Worm (Caenorhabditis elegans) whole organism, L1 larva: Measurements from ENCODE around the gene hgrs-1.

ENCODE experiments used
- C34B4.2 ChIP-seq: sonication (generic microtip); optimal IDR thresholded peaks from 2 replicates; lab custom pipeline; 2017; ENCODE audit warnings: mild to moderate bottlenecking, missing genetic modification characterization, missing compliant biosample characterization
- Y116A8C.19 ChIP-seq: sonication (generic microtip); optimal IDR thresholded peaks from 2 replicates; lab custom pipeline; 2016; ENCODE audit warnings: missing compliant biosample characterization, missing genetic modification characterization, borderline replicate concordance
- aha-1 ChIP-seq: fragments of 150-350 bp; optimal IDR thresholded peaks from 2 replicates; lab custom pipeline; 2014; ENCODE audit warnings: missing biosample characterization, missing genetic modification characterization
- blmp-1 ChIP-seq: fragments of 150-350 bp; optimal IDR thresholded peaks from 2 replicates; lab custom pipeline; 2014; ENCODE audit warnings: missing biosample characterization, missing genetic modification characterization
- ceh-63 ChIP-seq: fragments of 200-800 bp; sonication (Bioruptor generic); optimal IDR thresholded peaks from 2 replicates; lab custom pipeline; 2018; ENCODE audit warnings: mild to moderate bottlenecking, missing genetic modification characterization, missing compliant biosample characterization
- ceh-8 ChIP-seq: fragments of 200-800 bp; sonication (Bioruptor generic); optimal IDR thresholded peaks from 2 replicates; lab custom pipeline; 2018; ENCODE audit warnings: mild to moderate bottlenecking, missing genetic modification characterization, moderate library complexity, missing compliant biosample characterization
- ceh-82 ChIP-seq, 3 experiments: fragments of 150-350 bp in 1 of 3; sonication (generic microtip) in 2 of 3; optimal IDR thresholded peaks; 2 replicates each; lab custom pipeline; 2014 to 2017; ENCODE audit warnings: missing biosample characterization in 3 of 3, missing genetic modification characterization in 3 of 3
- ceh-88 ChIP-seq: fragments of 200-800 bp; sonication (Bioruptor generic); IDR thresholded peaks from 2 replicates; pipeline ENCODE4 v1.3.6; 2022; ENCODE audit warnings: missing genetic modification characterization, missing compliant biosample characterization
- ceh-90 ChIP-seq: sonication (generic microtip); optimal IDR thresholded peaks from 2 replicates; lab custom pipeline; 2016; ENCODE audit warnings: missing genetic modification characterization, missing compliant biosample characterization
- ces-1 ChIP-seq: fragments of 150-350 bp; optimal IDR thresholded peaks from 2 replicates; lab custom pipeline; 2014; ENCODE audit warnings: missing biosample characterization, missing genetic modification reagents, missing genetic modification characterization
- dpl-1 ChIP-seq, 3 experiments: fragments of 150-350 bp in 2 of 3; sonication (generic microtip) in 1 of 3; optimal IDR thresholded peaks; 2 replicates each; lab custom pipeline; 2014 to 2017; ENCODE audit warnings: missing biosample characterization in 3 of 3, missing genetic modification characterization in 3 of 3, missing genetic modification reagents in 3 of 3
- dsc-1 ChIP-seq: sonication (generic microtip); optimal IDR thresholded peaks from 2 replicates; lab custom pipeline; 2016; ENCODE audit warnings: mild to moderate bottlenecking, missing genetic modification characterization, missing compliant biosample characterization
- efl-1 ChIP-seq, 4 experiments: fragments of 150-350 bp; optimal IDR thresholded peaks in 3 of 4; peaks in 1 of 4; 1 replicate in 1 of 4; 2 replicates in 3 of 4; lab custom pipeline; 2014; ENCODE audit warnings: missing biosample characterization in 2 of 4, missing genetic modification characterization in 2 of 4, missing genetic modification reagents in 2 of 4
- efl-3 ChIP-seq: fragments of 200-800 bp; sonication (Bioruptor generic); optimal IDR thresholded peaks from 2 replicates; lab custom pipeline; 2018; ENCODE audit warnings: mild to moderate bottlenecking, missing genetic modification characterization, missing compliant biosample characterization
- egl-27 ChIP-seq, 2 experiments: fragments of 150-350 bp in 1 of 2; sonication (generic microtip); optimal IDR thresholded peaks; 3 replicates each; lab custom pipeline; 2017 to 2018; ENCODE audit warnings: missing biosample characterization in 2 of 2, missing genetic modification characterization in 2 of 2, missing genetic modification reagents in 2 of 2
- fkh-10 ChIP-seq: sonication (generic microtip); optimal IDR thresholded peaks from 2 replicates; lab custom pipeline; 2017; ENCODE audit warnings: missing biosample characterization, missing genetic modification reagents, missing genetic modification characterization
- fkh-4 ChIP-seq: sonication (generic microtip); optimal IDR thresholded peaks from 2 replicates; lab custom pipeline; 2016; ENCODE audit warnings: missing compliant biosample characterization, missing genetic modification characterization, borderline replicate concordance
- fos-1 ChIP-seq: fragments of 150-350 bp; optimal IDR thresholded peaks from 2 replicates; lab custom pipeline; 2014; ENCODE audit warnings: missing biosample characterization, missing genetic modification characterization
- grh-1 ChIP-seq: fragments of 200-800 bp; sonication (Bioruptor generic); IDR thresholded peaks from 2 replicates; pipeline ENCODE4 v1.3.6; 2022; ENCODE audit warnings: missing genetic modification reagents, missing genetic modification characterization, missing compliant biosample characterization
- hlh-17 ChIP-seq: fragments of 200-800 bp; sonication (Bioruptor generic); optimal IDR thresholded peaks from 2 replicates; lab custom pipeline; 2018; ENCODE audit warnings: missing genetic modification characterization, mild to moderate bottlenecking, missing compliant biosample characterization, moderate library complexity, borderline replicate concordance
- hlh-4 ChIP-seq: sonication (generic microtip); optimal IDR thresholded peaks from 2 replicates; lab custom pipeline; 2016; ENCODE audit warnings: mild to moderate bottlenecking, missing genetic modification characterization, missing compliant biosample characterization
- irx-1 ChIP-seq: sonication (generic microtip); optimal IDR thresholded peaks from 2 replicates; lab custom pipeline; 2016; ENCODE audit warnings: missing genetic modification characterization, missing compliant biosample characterization
- isw-1 ChIP-seq: fragments of 200-800 bp; sonication (Bioruptor generic); IDR thresholded peaks from 2 replicates; pipeline ENCODE4 v1.3.6; 2022; ENCODE audit warnings: missing genetic modification characterization, missing compliant biosample characterization
- jun-1 ChIP-seq: fragments of 150-350 bp; optimal IDR thresholded peaks from 2 replicates; lab custom pipeline; 2014; ENCODE audit warnings: missing biosample characterization, missing genetic modification reagents, missing genetic modification characterization
- lin-14 ChIP-seq: fragments of 200-800 bp; sonication (Bioruptor generic); optimal IDR thresholded peaks from 2 replicates; lab custom pipeline; 2018; ENCODE audit warnings: mild to moderate bottlenecking, missing genetic modification characterization, moderate library complexity, missing compliant biosample characterization
- lin-15B ChIP-seq: fragments of 150-350 bp; sonication (generic microtip); optimal IDR thresholded peaks from 3 replicates; lab custom pipeline; 2014; ENCODE audit warnings: missing biosample characterization, missing genetic modification characterization
- lin-39 ChIP-seq: fragments of 150-350 bp; optimal IDR thresholded peaks from 2 replicates; lab custom pipeline; 2014; ENCODE audit warnings: missing biosample characterization, missing genetic modification reagents, missing genetic modification characterization
- lir-3 ChIP-seq: sonication (generic microtip); optimal IDR thresholded peaks from 2 replicates; lab custom pipeline; 2016; ENCODE audit warnings: mild to moderate bottlenecking, missing genetic modification characterization, moderate library complexity, missing compliant biosample characterization; ENCODE audit not compliant: poor library complexity
- mab-9 ChIP-seq: fragments of 200-800 bp; sonication (Bioruptor generic); IDR thresholded peaks from 2 replicates; pipeline ENCODE4 v1.3.6; 2022; ENCODE audit warnings: missing genetic modification reagents, missing genetic modification characterization, missing compliant biosample characterization
- mdl-1 ChIP-seq, 2 experiments: fragments of 150-350 bp; optimal IDR thresholded peaks; 2 replicates each; lab custom pipeline; 2014 to 2017; ENCODE audit warnings: missing biosample characterization in 2 of 2, missing genetic modification characterization in 2 of 2, inconsistent platforms in 1 of 2
- mef-2 ChIP-seq: fragments of 150-350 bp; optimal IDR thresholded peaks from 2 replicates; lab custom pipeline; 2014; ENCODE audit warnings: missing biosample characterization, missing genetic modification characterization
- mep-1 ChIP-seq: fragments of 150-350 bp; optimal IDR thresholded peaks from 2 replicates; lab custom pipeline; 2014; ENCODE audit warnings: missing biosample characterization, missing genetic modification characterization
- nhr-12 ChIP-seq: sonication (generic microtip); optimal IDR thresholded peaks from 2 replicates; lab custom pipeline; 2017; ENCODE audit warnings: missing biosample characterization, missing genetic modification characterization
- nhr-20 ChIP-seq: sonication (generic microtip); optimal IDR thresholded peaks from 2 replicates; lab custom pipeline; 2016; ENCODE audit warnings: mild to moderate bottlenecking, missing genetic modification characterization, missing compliant biosample characterization
- nhr-47 ChIP-seq: sonication (generic microtip); optimal IDR thresholded peaks from 2 replicates; lab custom pipeline; 2016; ENCODE audit warnings: mild to moderate bottlenecking, missing genetic modification characterization, moderate library complexity, missing compliant biosample characterization
- nhr-84 ChIP-seq: sonication (generic microtip); optimal IDR thresholded peaks from 2 replicates; lab custom pipeline; 2017; ENCODE audit warnings: missing biosample characterization, missing genetic modification characterization
- nhr-85 ChIP-seq: sonication (generic microtip); peaks from one replicate; lab custom pipeline; 2016; ENCODE audit warnings: missing genetic modification characterization, inconsistent platforms, missing compliant biosample characterization
- pqm-1 ChIP-seq: sonication (generic microtip); optimal IDR thresholded peaks from 3 replicates; lab custom pipeline; 2017; ENCODE audit warnings: missing biosample characterization, missing genetic modification characterization
- skn-1 ChIP-seq: fragments of 150-350 bp; optimal IDR thresholded peaks from 2 replicates; lab custom pipeline; 2014; ENCODE audit warnings: missing biosample characterization, missing genetic modification characterization
- snpc-4 ChIP-seq: fragments of 150-350 bp; optimal IDR thresholded peaks from 2 replicates; lab custom pipeline; 2014; ENCODE audit warnings: missing biosample characterization, missing genetic modification characterization
- sptf-1 ChIP-seq: fragments of 150-350 bp; optimal IDR thresholded peaks from 2 replicates; lab custom pipeline; 2014; ENCODE audit warnings: missing biosample characterization, missing genetic modification characterization
- sup-37 ChIP-seq: fragments of 200-800 bp; sonication (Bioruptor generic); optimal IDR thresholded peaks from 2 replicates; lab custom pipeline; 2018; ENCODE audit warnings: mild to moderate bottlenecking, missing genetic modification characterization, missing compliant biosample characterization
- swsn-7 ChIP-seq: sonication (generic microtip); optimal IDR thresholded peaks from 2 replicates; lab custom pipeline; 2016; ENCODE audit warnings: missing genetic modification characterization, missing compliant biosample characterization
- tlp-1 ChIP-seq: fragments of 150-350 bp; optimal IDR thresholded peaks from 2 replicates; lab custom pipeline; 2014; ENCODE audit warnings: missing biosample characterization, missing genetic modification characterization
- unc-130 ChIP-seq: fragments of 150-350 bp; optimal IDR thresholded peaks from 2 replicates; lab custom pipeline; 2017; ENCODE audit warnings: missing biosample characterization, missing genetic modification characterization, inconsistent platforms
- unc-30 ChIP-seq: sonication (generic microtip); optimal IDR thresholded peaks from 2 replicates; lab custom pipeline; 2017; ENCODE audit warnings: missing biosample characterization, missing genetic modification characterization
- unc-98 ChIP-seq: fragments of 200-800 bp; sonication (Bioruptor generic); IDR thresholded peaks from 2 replicates; pipeline ENCODE4 v1.3.6; 2022; ENCODE audit warnings: missing genetic modification characterization, missing compliant biosample characterization
- zag-1 ChIP-seq: fragments of 150-350 bp; optimal IDR thresholded peaks from 2 replicates; lab custom pipeline; 2014; ENCODE audit warnings: missing biosample characterization, missing genetic modification characterization
- zip-4 ChIP-seq: fragments of 200-800 bp; sonication (Bioruptor generic); optimal IDR thresholded peaks from 2 replicates; lab custom pipeline; 2018; ENCODE audit warnings: mild to moderate bottlenecking, missing genetic modification characterization, moderate library complexity, missing compliant biosample characterization
- ztf-11 ChIP-seq, 2 experiments: sonication (generic microtip); optimal IDR thresholded peaks; 2 replicates each; lab custom pipeline; 2016 to 2017; ENCODE audit warnings: missing genetic modification characterization in 2 of 2, missing biosample characterization in 1 of 2, missing compliant biosample characterization in 1 of 2

The hgrs-1 gene

ce11 chrIV:8232428-8232827 lies 26.6 kb upstream of the hgrs-1 start (continued):
- TF ChIP-seq hlh-4 (tag; lab: Kevin White, UChicago) (no peak), skn-1 (tag; lab: Kevin White, UChicago) (no peak), mef-2 (no peak), efl-1 (optimal IDR thresholded peaks at IDR 0.05; lab: Kevin White, UChicago) (peak in 1 of 2 experiments; percentile 16), efl-1 (GFP tag; optimal IDR thresholded peaks at IDR 0.05 in 1 of 2; lab: Kevin White, UChicago) (no peak), ces-1 (no peak), hlh-17 (GFP tag; lab: Kevin White, UChicago) (no peak), pqm-1 (no peak), mab-9 (GFP tag; lab: Robert Waterston, UW) (no peak), swsn-7 (tag; lab: Kevin White, UChicago) (peak; percentile 40), ceh-82 (tag; optimal IDR thresholded peaks at IDR 0.05; lab: Kevin White, UChicago) (peak in 1 of 3 experiments; percentile 11), nhr-47 (tag; lab: Kevin White, UChicago) (peak; percentile 34), ceh-8 (GFP tag; lab: Kevin White, UChicago) (no peak), dsc-1 (no peak), mdl-1 (tag; optimal IDR thresholded peaks at IDR 0.05; lab: Kevin White, UChicago) (peak in 1 of 2 experiments; percentile 39), C34B4.2 (tag; lab: Kevin White, UChicago) (no peak), fkh-4 (tag; lab: Kevin White, UChicago) (no peak), unc-130 (tag; lab: Kevin White, UChicago) (no peak), isw-1 (GFP tag; lab: Robert Waterston, UW) (no peak), egl-27 (tag; optimal IDR thresholded peaks at IDR 0.05; lab: Kevin White, UChicago) (no peak), ceh-63 (GFP tag; lab: Kevin White, UChicago) (no peak), lin-39 (tag; lab: Kevin White, UChicago) (no peak), efl-3 (GFP tag; lab: Kevin White, UChicago) (no peak), unc-98 (GFP tag; lab: Robert Waterston, UW) (no peak), jun-1 (no peak), tlp-1 (tag; lab: Kevin White, UChicago) (no peak), nhr-20 (tag; lab: Kevin White, UChicago) (peak; percentile 36), lin-14 (GFP tag; lab: Kevin White, UChicago) (peak; percentile 78), lir-3 (tag; lab: Kevin White, UChicago) (no peak), sptf-1 (tag; lab: Kevin White, UChicago) (no peak)

- TF ChIP-seq irx-1 (tag; lab: Kevin White, UChicago) (no peak), swsn-7 (tag; lab: Kevin White, UChicago) (peak; percentile 51), ceh-88 (no peak), Y116A8C.19 (tag; lab: Kevin White, UChicago) (no peak), grh-1 (GFP tag; lab: Robert Waterston, UW) (no peak), efl-3 (GFP tag; lab: Kevin White, UChicago) (no peak), aha-1 (tag; lab: Kevin White, UChicago) (no peak), mep-1 (tag; lab: Kevin White, UChicago) (no peak), hlh-17 (GFP tag; lab: Kevin White, UChicago) (no peak), tlp-1 (tag; lab: Kevin White, UChicago) (no peak), snpc-4 (tag; lab: Kevin White, UChicago) (no peak), jun-1 (peak; percentile 59), egl-27 (tag; optimal IDR thresholded peaks at IDR 0.05; lab: Kevin White, UChicago) (peak in 1 of 2 experiments; percentile 15), skn-1 (tag; lab: Kevin White, UChicago) (no peak), zag-1 (tag; lab: Kevin White, UChicago) (no peak), nhr-12 (tag; lab: Kevin White, UChicago) (no peak), sup-37 (peak; percentile 11), unc-30 (no peak), zip-4 (GFP tag; lab: Kevin White, UChicago) (no peak), blmp-1 (tag; lab: Kevin White, UChicago) (no peak), ztf-11 (tag; optimal IDR thresholded peaks at IDR 0.05; lab: Kevin White, UChicago) (no peak), nhr-85 (tag; lab: Kevin White, UChicago) (peak; percentile 85), fkh-10 (GFP tag; lab: Kevin White, UChicago) (no peak), lin-15B (tag; lab: Kevin White, UChicago) (no peak), mdl-1 (tag; optimal IDR thresholded peaks at IDR 0.05; lab: Kevin White, UChicago) (peak in 1 of 2 experiments; percentile 55), pqm-1 (no peak), dpl-1 (GFP tag; optimal IDR thresholded peaks at IDR 0.05; lab: Kevin White, UChicago) (no peak), fos-1 (tag; lab: Kevin White, UChicago) (no peak), ceh-90 (tag; lab: Kevin White, UChicago) (no peak), nhr-84 (tag; lab: Kevin White, UChicago) (no peak), mef-2 (no peak), unc-98 (GFP tag; lab: Robert Waterston, UW) (no peak)
Measured at ce11 chrIV:8229523-8229922, 23.7 kb upstream of the hgrs-1 start.
